Worm (Caenorhabditis elegans) whole organism, L2 larva: Measurements from ENCODE around the gene srh-240.

Source experiments
- ceh-16 ChIP-seq: fragments of 150-350 bp; optimal IDR thresholded peaks from 2 replicates; lab custom pipeline; 2014; ENCODE audit warnings: missing biosample characterization, missing genetic modification characterization
- elt-3 ChIP-seq: sonication (generic microtip); optimal IDR thresholded peaks from 2 replicates; lab custom pipeline; 2017; ENCODE audit warnings: missing biosample characterization, missing genetic modification characterization
- nhr-23 ChIP-seq: fragments of 150-350 bp; optimal IDR thresholded peaks from 2 replicates; lab custom pipeline; 2014; ENCODE audit warnings: missing biosample characterization, missing genetic modification reagents, missing genetic modification characterization
- unc-39 ChIP-seq: fragments of 150-350 bp; optimal IDR thresholded peaks from 2 replicates; lab custom pipeline; 2014; ENCODE audit warnings: missing biosample characterization, missing genetic modification characterization

DNA sequence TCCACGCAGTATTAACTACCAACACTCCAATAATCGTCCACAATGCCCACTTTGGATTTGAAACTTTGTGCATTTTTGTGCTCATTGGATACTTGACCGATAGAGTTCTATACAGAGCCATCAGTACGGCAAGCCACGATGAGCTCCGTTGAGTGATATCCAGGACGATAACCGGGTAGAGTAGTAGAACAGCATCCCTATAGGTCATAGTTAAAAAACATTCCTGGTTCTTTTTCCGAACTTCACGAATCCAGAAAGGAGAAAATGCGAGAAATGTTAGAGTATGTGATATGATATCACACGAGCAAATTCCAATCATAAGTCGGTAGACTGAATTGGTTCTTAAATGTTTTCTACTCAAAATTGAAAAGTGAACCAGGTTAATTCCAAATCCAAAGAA is 23.3 kb downstream of the srh-240 start:
- TF ChIP-seq elt-3 (tag; lab: Kevin White, UChicago) (no peak), ceh-16 (tag; lab: Kevin White, UChicago) (no peak), unc-39 (tag; lab: Kevin White, UChicago) (no peak), nhr-23 (no peak)
